Fruit fly (Drosophila melanogaster) whole organism, embryonic: ENCODE results near the gene ND-B16.6.

ENCODE experiments used
- Ada2b ChIP-seq: fragments of 200-800 bp; sonication (Bioruptor generic); IDR thresholded peaks from 2 replicates; pipeline ENCODE4 v1.3.6; 2022; ENCODE audit warnings: missing biosample characterization, missing genetic modification characterization
- Bdp1 ChIP-seq: fragments of 200-800 bp; sonication (Bioruptor generic); optimal IDR thresholded peaks from 3 replicates; lab custom pipeline; 2016; ENCODE audit warnings: missing biosample characterization, missing genetic modification characterization
- CG1024 ChIP-seq: fragments of 200-800 bp; sonication (Bioruptor generic); IDR thresholded peaks from 2 replicates; pipeline ENCODE4 v1.3.6; 2022; ENCODE audit warnings: missing biosample characterization, missing genetic modification characterization
- CG11398 ChIP-seq: fragments of 200-800 bp; sonication (Bioruptor generic); optimal IDR thresholded peaks from 2 replicates; lab custom pipeline; 2016; ENCODE audit warnings: missing biosample characterization, missing genetic modification characterization
- CG11723 ChIP-seq: fragments of 200-800 bp; sonication (Bioruptor generic); optimal IDR thresholded peaks from 2 replicates; lab custom pipeline; 2017; ENCODE audit warnings: missing biosample characterization, mild to moderate bottlenecking, missing genetic modification characterization
- CG12236 ChIP-seq: fragments of 200-800 bp; sonication (Bioruptor generic); optimal IDR thresholded peaks from 2 replicates; lab custom pipeline; 2016; ENCODE audit warnings: missing biosample characterization, missing genetic modification characterization
- CG13287 ChIP-seq: fragments of 200-800 bp; sonication (Bioruptor generic); IDR thresholded peaks from 2 replicates; pipeline ENCODE4 v1.3.6; 2022; ENCODE audit warnings: missing biosample characterization, missing genetic modification characterization; ENCODE audit not compliant: partially characterized antibody
- CG14667 ChIP-seq: fragments of 200-800 bp; sonication (Bioruptor generic); IDR thresholded peaks from 2 replicates; pipeline ENCODE4 v1.3.6; 2022; ENCODE audit warnings: missing biosample characterization, missing genetic modification characterization
- CG17186 ChIP-seq: fragments of 200-800 bp; sonication (Bioruptor generic); optimal IDR thresholded peaks from 3 replicates; lab custom pipeline; 2017; ENCODE audit warnings: missing biosample characterization, missing genetic modification reagents, missing genetic modification characterization
- CG17361 ChIP-seq: fragments of 200-800 bp; sonication (Bioruptor generic); IDR thresholded peaks from 3 replicates; pipeline ENCODE4 v1.3.6; 2022; ENCODE audit warnings: missing biosample characterization, missing genetic modification characterization
- CG17385 ChIP-seq: fragments of 200-800 bp; sonication (Bioruptor generic); optimal IDR thresholded peaks from 3 replicates; lab custom pipeline; 2018; ENCODE audit warnings: missing biosample characterization, mild to moderate bottlenecking, missing genetic modification characterization
- CG18599 ChIP-seq: fragments of 200-800 bp; sonication (Bioruptor generic); optimal IDR thresholded peaks from 3 replicates; lab custom pipeline; 2017; ENCODE audit warnings: missing biosample characterization, missing genetic modification characterization, mild to moderate bottlenecking, moderate library complexity, missing genetic modification reagents
- CG42726 ChIP-seq: fragments of 200-800 bp; sonication (Bioruptor generic); IDR thresholded peaks from 2 replicates; pipeline ENCODE4 v1.3.6; 2022; ENCODE audit warnings: missing biosample characterization, missing genetic modification characterization; ENCODE audit not compliant: partially characterized antibody
- CG4404 ChIP-seq: fragments of 200-800 bp; sonication (Bioruptor generic); IDR thresholded peaks from 2 replicates; pipeline ENCODE4 v1.3.6; 2022; ENCODE audit warnings: missing biosample characterization, missing genetic modification characterization
- CG4617 ChIP-seq: fragments of 200-800 bp; sonication (Bioruptor generic); optimal IDR thresholded peaks from 3 replicates; lab custom pipeline; 2016; ENCODE audit warnings: missing biosample characterization, missing genetic modification characterization, borderline replicate concordance
- CG6175 ChIP-seq: fragments of 200-800 bp; sonication (Bioruptor generic); IDR thresholded peaks from 3 replicates; pipeline ENCODE4 v1.3.6; 2022; ENCODE audit warnings: missing biosample characterization, missing genetic modification characterization
- CG7556 ChIP-seq: fragments of 200-800 bp; sonication (Bioruptor generic); optimal IDR thresholded peaks from 2 replicates; lab custom pipeline; 2017; ENCODE audit warnings: missing biosample characterization, mild to moderate bottlenecking, missing genetic modification characterization
- CHES-1-like ChIP-seq: fragments of 200-800 bp; sonication (Bioruptor generic); optimal IDR thresholded peaks from 2 replicates; lab custom pipeline; 2016; ENCODE audit warnings: missing biosample characterization, missing genetic modification characterization
- CoRest ChIP-seq: fragments of 200-800 bp; sonication (Bioruptor generic); optimal IDR thresholded peaks from 3 replicates; lab custom pipeline; 2018; ENCODE audit warnings: missing biosample characterization, mild to moderate bottlenecking, missing genetic modification characterization, moderate library complexity
- Dek ChIP-seq: fragments of 200-800 bp; sonication (Bioruptor generic); optimal IDR thresholded peaks from 3 replicates; lab custom pipeline; 2019; ENCODE audit warnings: missing biosample characterization, mild to moderate bottlenecking, missing genetic modification characterization, moderate library complexity
- Doc2 ChIP-seq: fragments of 200-800 bp; sonication (Bioruptor generic); IDR thresholded peaks from 2 replicates; pipeline ENCODE4 v1.3.6; 2022; ENCODE audit warnings: missing biosample characterization, missing genetic modification characterization
- Fer3 ChIP-seq: fragments of 200-800 bp; sonication (Bioruptor generic); optimal IDR thresholded peaks from 2 replicates; lab custom pipeline; 2018; ENCODE audit warnings: missing biosample characterization, mild to moderate bottlenecking, missing genetic modification characterization, moderate library complexity
- GATAe ChIP-seq: fragments of 200-800 bp; sonication (Bioruptor generic); conservative IDR thresholded peaks from 2 replicates; pipeline ENCODE4 v1.3.6; 2022; ENCODE audit warnings: missing biosample characterization, missing genetic modification characterization
- H2.0 ChIP-seq: fragments of 200-800 bp; sonication (Bioruptor generic); IDR thresholded peaks from 2 replicates; pipeline ENCODE4 v1.3.6; 2022; ENCODE audit warnings: missing biosample characterization, missing genetic modification characterization
- HmgD ChIP-seq: fragments of 200-800 bp; sonication (Bioruptor generic); optimal IDR thresholded peaks from 3 replicates; lab custom pipeline; 2016; ENCODE audit warnings: missing biosample characterization, missing genetic modification characterization
- MTF-1 ChIP-seq: fragments of 200-800 bp; sonication (Bioruptor generic); optimal IDR thresholded peaks from 2 replicates; lab custom pipeline; 2018; ENCODE audit warnings: missing biosample characterization, mild to moderate bottlenecking, missing genetic modification characterization, borderline replicate concordance
- Mrtf ChIP-seq: fragments of 200-800 bp; sonication (Bioruptor generic); IDR thresholded peaks from 3 replicates; pipeline ENCODE4 v1.3.6; 2022; ENCODE audit warnings: missing biosample characterization, missing genetic modification characterization
- Sin3A ChIP-seq: fragments of >200 bp; optimal IDR thresholded peaks from 2 replicates; lab custom pipeline; 2018
- TFAM ChIP-seq: fragments of 200-800 bp; sonication (Bioruptor generic); optimal IDR thresholded peaks from 2 replicates; lab custom pipeline; 2017; ENCODE audit warnings: missing biosample characterization, missing genetic modification characterization, inconsistent platforms
- aop ChIP-seq: fragments of 200-800 bp; sonication (Bioruptor generic); IDR thresholded peaks from 2 replicates; pipeline ENCODE4 v1.3.6; 2022; ENCODE audit warnings: missing biosample characterization, missing genetic modification characterization
- ato ChIP-seq: fragments of 200-800 bp; sonication (Bioruptor generic); IDR thresholded peaks from 2 replicates; pipeline ENCODE4 v1.3.6; 2022; ENCODE audit warnings: missing biosample characterization, missing genetic modification characterization; ENCODE audit not compliant: partially characterized antibody
- bsh ChIP-seq, 2 experiments: fragments of 200-800 bp; sonication (Bioruptor generic); optimal IDR thresholded peaks; 2 replicates each; lab custom pipeline; 2017 to 2018; ENCODE audit warnings: mild to moderate bottlenecking in 2 of 2, missing biosample characterization in 2 of 2, missing genetic modification characterization in 2 of 2, moderate library complexity in 1 of 2
- cas ChIP-seq: fragments of 200-800 bp; sonication (Bioruptor generic); IDR thresholded peaks from 2 replicates; pipeline ENCODE4 v1.3.6; 2022; ENCODE audit warnings: missing biosample characterization, missing genetic modification characterization
- cato ChIP-seq: fragments of 200-800 bp; sonication (Bioruptor generic); optimal IDR thresholded peaks from 2 replicates; lab custom pipeline; 2016; ENCODE audit warnings: missing biosample characterization, missing genetic modification characterization, borderline replicate concordance
- chinmo ChIP-seq: fragments of 200-800 bp; sonication (Bioruptor generic); IDR thresholded peaks from 4 replicates; pipeline ENCODE4 v1.3.6; 2022; ENCODE audit warnings: missing biosample characterization, missing genetic modification characterization; ENCODE audit not compliant: partially characterized antibody
- crc ChIP-seq: fragments of 200-800 bp; sonication (Bioruptor generic); optimal IDR thresholded peaks from 2 replicates; lab custom pipeline; 2016; ENCODE audit warnings: missing biosample characterization, missing genetic modification characterization
- croc ChIP-seq: fragments of 200-800 bp; sonication (Bioruptor generic); conservative IDR thresholded peaks from 3 replicates; pipeline ENCODE4 v1.3.6; 2022; ENCODE audit warnings: missing biosample characterization, missing genetic modification characterization
- danr ChIP-seq: fragments of 200-800 bp; sonication (Bioruptor generic); IDR thresholded peaks from 2 replicates; pipeline ENCODE4 v1.3.6; 2022; ENCODE audit warnings: missing biosample characterization, missing genetic modification characterization
- emc ChIP-seq: fragments of 200-800 bp; sonication (Bioruptor generic); optimal IDR thresholded peaks from 2 replicates; lab custom pipeline; 2016; ENCODE audit warnings: missing biosample characterization, missing genetic modification characterization
- eve ChIP-seq, 2 experiments: fragments of >200 bp; optimal IDR thresholded peaks; 2 replicates each; lab custom pipeline; 2017; ENCODE audit warnings: missing biosample characterization in 2 of 2, missing genetic modification characterization in 2 of 2
- fd96Cb ChIP-seq: fragments of 200-800 bp; sonication (Bioruptor generic); optimal IDR thresholded peaks from 2 replicates; lab custom pipeline; 2018; ENCODE audit warnings: missing biosample characterization, mild to moderate bottlenecking, missing genetic modification characterization, moderate library complexity
- fru ChIP-seq: fragments of >200 bp; optimal IDR thresholded peaks from 2 replicates; lab custom pipeline; 2017
- grn ChIP-seq: fragments of 200-800 bp; sonication (Bioruptor generic); optimal IDR thresholded peaks from 3 replicates; lab custom pipeline; 2017; ENCODE audit warnings: missing biosample characterization, missing genetic modification characterization
- gro ChIP-seq: fragments of 200-800 bp; sonication (Bioruptor generic); optimal IDR thresholded peaks from 2 replicates; lab custom pipeline; 2016; ENCODE audit warnings: missing biosample characterization, missing genetic modification characterization
- gt ChIP-seq: fragments of 200-800 bp; sonication (Bioruptor generic); IDR thresholded peaks from 2 replicates; pipeline ENCODE4 v1.3.6; 2022; ENCODE audit warnings: missing biosample characterization, missing genetic modification characterization
- maf-S ChIP-seq: fragments of 200-800 bp; sonication (Bioruptor generic); optimal IDR thresholded peaks from 2 replicates; lab custom pipeline; 2016; ENCODE audit warnings: missing biosample characterization, missing genetic modification characterization
- otp ChIP-seq: fragments of 200-800 bp; sonication (Bioruptor generic); IDR thresholded peaks from 3 replicates; pipeline ENCODE4, ENCODE4 v1.3.6; 2022; ENCODE audit warnings: missing biosample characterization, missing genetic modification characterization
- scrt ChIP-seq: fragments of 200-800 bp; sonication (Bioruptor generic); optimal IDR thresholded peaks from 2 replicates; lab custom pipeline; 2018; ENCODE audit warnings: missing biosample characterization, mild to moderate bottlenecking, missing genetic modification characterization, moderate library complexity
- sens-2 ChIP-seq: fragments of 200-800 bp; sonication (Bioruptor generic); IDR thresholded peaks from 2 replicates; pipeline ENCODE4 v1.3.6; 2022; ENCODE audit warnings: missing biosample characterization, missing genetic modification characterization
- tap ChIP-seq: fragments of 200-800 bp; optimal IDR thresholded peaks from 3 replicates; lab custom pipeline; 2019; ENCODE audit warnings: missing biosample characterization, mild to moderate bottlenecking, missing genetic modification characterization, moderate library complexity
- zen ChIP-seq: fragments of 200-800 bp; sonication (Bioruptor generic); optimal IDR thresholded peaks from 3 replicates; lab custom pipeline; 2018; ENCODE audit warnings: missing biosample characterization, mild to moderate bottlenecking, missing genetic modification characterization, moderate library complexity

The ND-B16.6 gene

DNA sequence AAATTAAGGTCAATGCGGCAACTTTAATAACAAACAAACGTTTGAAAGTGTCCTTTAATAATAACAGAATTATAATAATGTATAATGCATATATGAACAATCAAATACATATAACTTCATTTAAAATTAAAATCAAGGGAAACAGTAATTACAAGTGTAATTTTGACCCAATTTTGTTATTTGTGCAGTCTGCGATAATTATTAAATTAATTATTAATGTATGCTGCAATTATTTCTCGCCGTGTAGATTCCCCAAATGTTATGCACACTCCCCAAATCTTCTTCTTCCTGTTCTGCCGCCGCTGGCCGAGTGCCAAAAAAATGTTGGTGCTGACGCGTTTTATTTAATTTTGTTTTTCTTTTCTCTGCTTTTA is 3.4 kb upstream of the ND-B16.6 start (continued):
- peak; percentile 31; the same call in 1 of the 2 replicates for TF ChIP-seq GATAe (GFP tag; lab: Robert Waterston, UW)
- peak; percentile 75 for TF ChIP-seq croc (GFP tag; lab: Robert Waterston, UW)
- no peak for TF ChIP-seq gro (GFP tag; lab: Kevin White, UChicago)
- peak; percentile 81 for TF ChIP-seq Ada2b (GFP tag; lab: Robert Waterston, UW)
- TF ChIP-seq CG13287 (GFP tag; lab: Robert Waterston, UW): no peak
- TF ChIP-seq aop (GFP tag; lab: Robert Waterston, UW): no peak
- peak; percentile 94 for TF ChIP-seq CoRest (tag; lab: Kevin White, UChicago)
- peak; percentile 76 for TF ChIP-seq zen
- peak; percentile 58; the same call in 1 of the 2 replicates for TF ChIP-seq sens-2 (GFP tag; lab: Robert Waterston, UW)
- no peak for TF ChIP-seq fru
- peak; percentile 77 for TF ChIP-seq scrt (GFP tag; lab: Kevin White, UChicago)
- peak; percentile 72 for TF ChIP-seq CG4404 (GFP tag; lab: Robert Waterston, UW)
- TF ChIP-seq danr (GFP tag; lab: Robert Waterston, UW): peak; percentile 66
- no peak for TF ChIP-seq emc (GFP tag; lab: Kevin White, UChicago)
- peak; percentile 40 for TF ChIP-seq CG17186
- TF ChIP-seq Mrtf (GFP tag; lab: Robert Waterston, UW): peak; percentile 73; the same call in 2 of the 3 replicates
- TF ChIP-seq CG17385 (GFP tag; lab: Kevin White, UChicago): peak; percentile 90
- peak; percentile 61; the same call in 1 of the 2 replicates for TF ChIP-seq CG1024 (GFP tag; lab: Robert Waterston, UW)
- TF ChIP-seq crc (GFP tag; lab: Kevin White, UChicago): no peak
- no peak for TF ChIP-seq CG12236
- no peak; the same call in 2 of the 3 replicates for TF ChIP-seq CG6175 (GFP tag; lab: Robert Waterston, UW)
- no peak for TF ChIP-seq maf-S (GFP tag; lab: Kevin White, UChicago)
- peak; percentile 42; the same call in 1 of the 2 replicates for TF ChIP-seq CG14667
- TF ChIP-seq CG4617 (GFP tag; lab: Kevin White, UChicago): peak; percentile 32
- TF ChIP-seq grn: no peak
- peak; percentile 57 for TF ChIP-seq MTF-1 (GFP tag; lab: Kevin White, UChicago)
- peak; percentile 77 for TF ChIP-seq CG11723 (GFP tag; lab: Kevin White, UChicago)
- TF ChIP-seq Doc2 (GFP tag; lab: Robert Waterston, UW): no peak
- TF ChIP-seq Dek (tag; lab: Kevin White, UChicago): peak; percentile 89
- TF ChIP-seq Fer3: peak; percentile 88
- TF ChIP-seq cato (GFP tag; lab: Kevin White, UChicago): peak; percentile 75
- peak; percentile 93 for TF ChIP-seq CG18599
- peak; percentile 94 for TF ChIP-seq CG7556 (GFP tag; lab: Kevin White, UChicago)
- TF ChIP-seq Bdp1: no peak
- TF ChIP-seq CG42726 (GFP tag; lab: Robert Waterston, UW): no peak
- TF ChIP-seq HmgD (GFP tag; lab: Kevin White, UChicago): no peak
- peak; percentile 90 for TF ChIP-seq fd96Cb (tag; lab: Kevin White, UChicago)
- TF ChIP-seq CG17361 (GFP tag; lab: Robert Waterston, UW): peak; percentile 96
- peak; percentile 86 for TF ChIP-seq tap (tag; lab: Kevin White, UChicago)
- TF ChIP-seq CHES-1-like (GFP tag; lab: Kevin White, UChicago): no peak
- TF ChIP-seq cas (GFP tag; lab: Robert Waterston, UW): 0 out of 2 replicates have a peak, but pooled peaks have one; percentile 75
- peak in 1 of 2 experiments; percentile 94 for TF ChIP-seq eve (GFP tag; optimal IDR thresholded peaks at IDR 0.05; lab: Kevin White, UChicago)
- peak; percentile 68 for TF ChIP-seq H2.0 (GFP tag; lab: Robert Waterston, UW)
- no peak for TF ChIP-seq Sin3A
- TF ChIP-seq chinmo (GFP tag; lab: Robert Waterston, UW): no peak
- TF ChIP-seq ato (GFP tag; lab: Robert Waterston, UW): no peak
- no peak for TF ChIP-seq CG11398 (GFP tag; lab: Kevin White, UChicago)
- TF ChIP-seq gt (GFP tag; lab: Robert Waterston, UW): no peak; the same call in 1 of the 2 replicates
- peak in 1 of 2 experiments; percentile 91 for TF ChIP-seq bsh (GFP tag; optimal IDR thresholded peaks at IDR 0.05; lab: Kevin White, UChicago)
- peak; percentile 48 for TF ChIP-seq TFAM
- TF ChIP-seq otp (GFP tag; lab: Robert Waterston, UW): peak; percentile 72; the same call in 2 of the 3 replicates
